Fruit fly (Drosophila melanogaster) whole organism, embryonic: ENCODE measurements around the gene CG3434.

Source experiments
- B-H2 ChIP-seq: fragments of 200-800 bp; sonication (Bioruptor generic); optimal IDR thresholded peaks from 2 replicates; lab custom pipeline; 2018; ENCODE audit warnings: missing biosample characterization, mild to moderate bottlenecking, missing genetic modification characterization
- BEAF-32 ChIP-seq: fragments of 200-800 bp; sonication (Bioruptor generic); optimal IDR thresholded peaks from 3 replicates; lab custom pipeline; 2017; ENCODE audit warnings: missing biosample characterization, missing genetic modification characterization, mild to moderate bottlenecking, moderate library complexity, missing genetic modification reagents
- Bgb ChIP-seq: fragments of 200-800 bp; sonication (Bioruptor generic); IDR thresholded peaks from 2 replicates; pipeline ENCODE4 v1.3.6; 2022; ENCODE audit warnings: missing biosample characterization, missing genetic modification characterization; ENCODE audit not compliant: partially characterized antibody
- Blimp-1 ChIP-seq: fragments of 200-800 bp; sonication (Bioruptor generic); optimal IDR thresholded peaks from 3 replicates; lab custom pipeline; 2018; ENCODE audit warnings: missing biosample characterization, missing genetic modification characterization, mild to moderate bottlenecking, moderate library complexity, missing genetic modification reagents
- CG10147 ChIP-seq: fragments of 200-800 bp; sonication (Bioruptor generic); optimal IDR thresholded peaks from 2 replicates; lab custom pipeline; 2019; ENCODE audit warnings: missing biosample characterization, mild to moderate bottlenecking, missing genetic modification characterization, moderate library complexity
- CG11398 ChIP-seq: fragments of 200-800 bp; sonication (Bioruptor generic); optimal IDR thresholded peaks from 2 replicates; lab custom pipeline; 2016; ENCODE audit warnings: missing biosample characterization, missing genetic modification characterization
- CG13894 ChIP-seq: fragments of 200-800 bp; sonication (Bioruptor generic); optimal IDR thresholded peaks from 3 replicates; lab custom pipeline; 2018; ENCODE audit warnings: missing biosample characterization, mild to moderate bottlenecking, missing genetic modification characterization, moderate library complexity
- CG17568 ChIP-seq: fragments of 200-800 bp; sonication (Bioruptor generic); optimal IDR thresholded peaks from 2 replicates; lab custom pipeline; 2018; ENCODE audit warnings: missing biosample characterization, mild to moderate bottlenecking, missing genetic modification characterization, moderate library complexity
- CG17612 ChIP-seq: fragments of 200-800 bp; sonication (Bioruptor generic); IDR thresholded peaks from 2 replicates; pipeline ENCODE4 v1.3.6; 2022; ENCODE audit warnings: missing biosample characterization, missing genetic modification characterization
- CG18619 ChIP-seq: fragments of 200-800 bp; sonication (Bioruptor generic); optimal IDR thresholded peaks from 3 replicates; lab custom pipeline; 2017; ENCODE audit warnings: missing biosample characterization, mild to moderate bottlenecking, missing genetic modification characterization
- CG31365 ChIP-seq: fragments of 200-800 bp; sonication (Bioruptor generic); optimal IDR thresholded peaks from 2 replicates; lab custom pipeline; 2018; ENCODE audit warnings: missing biosample characterization, mild to moderate bottlenecking, missing genetic modification characterization
- CG3281 ChIP-seq: fragments of 200-800 bp; sonication (Bioruptor generic); optimal IDR thresholded peaks from 3 replicates; lab custom pipeline; 2017; ENCODE audit warnings: missing biosample characterization, mild to moderate bottlenecking, missing genetic modification characterization
- CG33557 ChIP-seq: fragments of 200-800 bp; sonication (Bioruptor generic); optimal IDR thresholded peaks from 2 replicates; lab custom pipeline; 2019; ENCODE audit warnings: missing biosample characterization, mild to moderate bottlenecking, missing genetic modification characterization, moderate library complexity
- CG3838 ChIP-seq: fragments of 200-800 bp; sonication (Bioruptor generic); optimal IDR thresholded peaks from 3 replicates; lab custom pipeline; 2016; ENCODE audit warnings: missing biosample characterization, missing genetic modification characterization
- CG3847 ChIP-seq: fragments of 200-800 bp; sonication (Bioruptor generic); IDR thresholded peaks from 2 replicates; pipeline ENCODE4 v1.3.6; 2022; ENCODE audit warnings: missing biosample characterization, missing genetic modification characterization
- CG4424 ChIP-seq: fragments of 200-800 bp; sonication (Bioruptor generic); optimal IDR thresholded peaks from 3 replicates; lab custom pipeline; 2016; ENCODE audit warnings: missing biosample characterization, missing genetic modification characterization
- CG4617 ChIP-seq: fragments of 200-800 bp; sonication (Bioruptor generic); optimal IDR thresholded peaks from 3 replicates; lab custom pipeline; 2016; ENCODE audit warnings: missing biosample characterization, missing genetic modification characterization, borderline replicate concordance
- CG5953 ChIP-seq: fragments of 200-800 bp; sonication (Bioruptor generic); IDR thresholded peaks from 2 replicates; pipeline ENCODE4 v1.3.6; 2022; ENCODE audit warnings: missing biosample characterization, missing genetic modification characterization
- CG7786 ChIP-seq: fragments of 200-800 bp; sonication (Bioruptor generic); optimal IDR thresholded peaks from 2 replicates; lab custom pipeline; 2016; ENCODE audit warnings: missing biosample characterization, missing genetic modification characterization
- CG8388 ChIP-seq: fragments of 200-800 bp; sonication (Bioruptor generic); optimal IDR thresholded peaks from 2 replicates; lab custom pipeline; 2019; ENCODE audit warnings: missing biosample characterization, mild to moderate bottlenecking, missing genetic modification characterization, moderate library complexity
- CTCF ChIP-seq: fragments of 200-800 bp; sonication (Bioruptor generic); optimal IDR thresholded peaks from 2 replicates; lab custom pipeline; 2017; ENCODE audit warnings: missing biosample characterization, mild to moderate bottlenecking, missing genetic modification characterization, moderate library complexity
- Camta ChIP-seq: fragments of 200-800 bp; sonication (Bioruptor generic); optimal IDR thresholded peaks from 2 replicates; lab custom pipeline; 2016; ENCODE audit warnings: missing biosample characterization, missing genetic modification characterization
- D19B ChIP-seq: fragments of 200-800 bp; sonication (Bioruptor generic); optimal IDR thresholded peaks from 2 replicates; lab custom pipeline; 2017; ENCODE audit warnings: missing biosample characterization, mild to moderate bottlenecking, missing genetic modification characterization
- Deaf1 ChIP-seq: fragments of 200-800 bp; optimal IDR thresholded peaks from 3 replicates; lab custom pipeline; 2019; ENCODE audit warnings: missing biosample characterization, mild to moderate bottlenecking, missing genetic modification characterization, moderate library complexity
- Dip3 ChIP-seq: fragments of 200-800 bp; sonication (Bioruptor generic); optimal IDR thresholded peaks from 3 replicates; lab custom pipeline; 2016; ENCODE audit warnings: missing biosample characterization, missing genetic modification characterization
- E2f2 ChIP-seq: fragments of 200-800 bp; sonication (Bioruptor generic); IDR thresholded peaks from 2 replicates; pipeline ENCODE4 v1.3.6; 2022; ENCODE audit warnings: missing biosample characterization, missing genetic modification characterization
- HLH4C ChIP-seq: fragments of 200-800 bp; sonication (Bioruptor generic); IDR thresholded peaks from 3 replicates; pipeline ENCODE4 v1.3.6; 2022; ENCODE audit warnings: missing biosample characterization, missing genetic modification characterization; ENCODE audit not compliant: partially characterized antibody
- Hey ChIP-seq: fragments of 200-800 bp; sonication (Bioruptor generic); optimal IDR thresholded peaks from 3 replicates; lab custom pipeline; 2018; ENCODE audit warnings: missing biosample characterization, mild to moderate bottlenecking, missing genetic modification characterization
- NFAT ChIP-seq: fragments of 200-800 bp; sonication (Bioruptor generic); IDR thresholded peaks from 2 replicates; pipeline ENCODE4 v1.3.6; 2022; ENCODE audit warnings: missing biosample characterization, missing genetic modification characterization
- Rfx ChIP-seq: fragments of 200-800 bp; sonication (Bioruptor generic); IDR thresholded peaks from 2 replicates; pipeline ENCODE4 v1.3.6; 2022; ENCODE audit warnings: missing biosample characterization, missing genetic modification characterization
- TFAM ChIP-seq: fragments of 200-800 bp; sonication (Bioruptor generic); optimal IDR thresholded peaks from 2 replicates; lab custom pipeline; 2017; ENCODE audit warnings: missing biosample characterization, missing genetic modification characterization, inconsistent platforms
- Trl ChIP-seq, 3 experiments: fragments of >200 bp in 2 of 3; fragments of 200-800 bp in 1 of 3; sonication (Bioruptor generic) in 1 of 3; optimal IDR thresholded peaks; 2 replicates in 1 of 3; 3 replicates in 2 of 3; lab custom pipeline; 2016 to 2017; ENCODE audit warnings: missing biosample characterization in 1 of 3, missing genetic modification characterization in 1 of 3
- az2 ChIP-seq: fragments of 200-800 bp; sonication (Bioruptor generic); optimal IDR thresholded peaks from 3 replicates; lab custom pipeline; 2016; ENCODE audit warnings: missing biosample characterization, missing genetic modification characterization
- bowl ChIP-seq: fragments of 200-800 bp; sonication (Bioruptor generic); IDR thresholded peaks from 2 replicates; pipeline ENCODE4 v1.3.6; 2022; ENCODE audit warnings: missing biosample characterization, missing genetic modification characterization
- corto ChIP-seq: fragments of 200-800 bp; sonication (Bioruptor generic); optimal IDR thresholded peaks from 2 replicates; lab custom pipeline; 2016; ENCODE audit warnings: missing biosample characterization, mild to moderate bottlenecking, missing genetic modification characterization, moderate library complexity
- cwo ChIP-seq: fragments of 200-800 bp; sonication (Bioruptor generic); optimal IDR thresholded peaks from 3 replicates; lab custom pipeline; 2017; ENCODE audit warnings: missing biosample characterization, missing genetic modification characterization, mild to moderate bottlenecking, moderate library complexity, missing genetic modification reagents
- fd3F ChIP-seq: fragments of 200-800 bp; sonication (Bioruptor generic); optimal IDR thresholded peaks from 2 replicates; lab custom pipeline; 2018; ENCODE audit warnings: missing biosample characterization, mild to moderate bottlenecking, missing genetic modification characterization, moderate library complexity
- her ChIP-seq: fragments of 200-800 bp; sonication (Bioruptor generic); optimal IDR thresholded peaks from 2 replicates; lab custom pipeline; 2016; ENCODE audit warnings: missing biosample characterization, missing genetic modification characterization
- inv ChIP-seq: fragments of 200-800 bp; sonication (Bioruptor generic); IDR thresholded peaks from 2 replicates; pipeline ENCODE4 v1.3.6; 2022; ENCODE audit warnings: missing biosample characterization, missing genetic modification characterization; ENCODE audit not compliant: partially characterized antibody
- jing ChIP-seq: fragments of 200-800 bp; sonication (Bioruptor generic); optimal IDR thresholded peaks from 2 replicates; lab custom pipeline; 2018; ENCODE audit warnings: missing biosample characterization, mild to moderate bottlenecking, missing genetic modification characterization
- kay ChIP-seq: fragments of 200-800 bp; sonication (Bioruptor generic); optimal IDR thresholded peaks from 2 replicates; lab custom pipeline; 2016; ENCODE audit warnings: missing biosample characterization, missing genetic modification characterization
- knrl ChIP-seq: fragments of 200-800 bp; sonication (Bioruptor generic); IDR thresholded peaks from 3 replicates; pipeline ENCODE4 v1.3.6; 2022; ENCODE audit warnings: missing biosample characterization, missing genetic modification characterization; ENCODE audit not compliant: partially characterized antibody
- mirr ChIP-seq: fragments of 200-800 bp; sonication (Bioruptor generic); optimal IDR thresholded peaks from 3 replicates; lab custom pipeline; 2018; ENCODE audit warnings: missing biosample characterization, mild to moderate bottlenecking, missing genetic modification characterization
- nerfin-1 ChIP-seq: fragments of 200-800 bp; sonication (Bioruptor generic); optimal IDR thresholded peaks from 3 replicates; lab custom pipeline; 2019; ENCODE audit warnings: missing biosample characterization, mild to moderate bottlenecking, missing genetic modification characterization, moderate library complexity
- pnt ChIP-seq: fragments of 200-800 bp; sonication (Bioruptor generic); optimal IDR thresholded peaks from 3 replicates; lab custom pipeline; 2016; ENCODE audit warnings: missing biosample characterization, missing genetic modification characterization
- pros ChIP-seq: fragments of 200-800 bp; sonication (Bioruptor generic); optimal IDR thresholded peaks from 3 replicates; lab custom pipeline; 2019; ENCODE audit warnings: missing biosample characterization, mild to moderate bottlenecking, missing genetic modification characterization, moderate library complexity
- ro ChIP-seq: fragments of 200-800 bp; sonication (Bioruptor generic); IDR thresholded peaks from 2 replicates; pipeline ENCODE4 v1.3.6; 2022; ENCODE audit warnings: missing biosample characterization, missing genetic modification characterization
- twi ChIP-seq: fragments of 200-800 bp; optimal IDR thresholded peaks from 2 replicates; lab custom pipeline; 2019; ENCODE audit warnings: missing biosample characterization, mild to moderate bottlenecking, missing genetic modification characterization, moderate library complexity
- yki ChIP-seq: fragments of >200 bp; optimal IDR thresholded peaks from 3 replicates; lab custom pipeline; 2018

Gene CG3434

dm6 chr3L:9426656-9427294, 33.8 kb downstream of the CG3434 start, which contains the start of the genes Atat and Shc (continued):
- TF ChIP-seq Trl (optimal IDR thresholded peaks at IDR 0.05; lab: Kevin White, UChicago) (no peak), Trl (GFP tag; optimal IDR thresholded peaks at IDR 0.05; lab: Kevin White, UChicago) (peak; percentile 100), pnt (peak; percentile 100), twi (tag; lab: Kevin White, UChicago) (peak; percentile 96), Bgb (GFP tag; lab: Robert Waterston, UW) (peak; percentile 89), her (GFP tag; lab: Kevin White, UChicago) (peak; percentile 97), CG7786 (GFP tag; lab: Kevin White, UChicago) (peak; percentile 100), CG18619 (GFP tag; lab: Kevin White, UChicago) (peak; percentile 99), fd3F (GFP tag; lab: Kevin White, UChicago) (peak; percentile 99), BEAF-32 (GFP tag; lab: Kevin White, UChicago) (peak; percentile 99), CG8388 (GFP tag; lab: Kevin White, UChicago) (peak; percentile 94), CG31365 (tag; lab: Kevin White, UChicago) (peak; percentile 87), bowl (GFP tag; lab: Robert Waterston, UW) (peak; percentile 96), inv (GFP tag; lab: Robert Waterston, UW) (peak; percentile 93), Camta (GFP tag; lab: Kevin White, UChicago) (peak; percentile 99), E2f2 (GFP tag; lab: Robert Waterston, UW) (peak; percentile 86), Rfx (GFP tag; lab: Robert Waterston, UW) (peak; percentile 100), kay (peak; percentile 99), mirr (GFP tag; lab: Kevin White, UChicago) (peak; percentile 98), D19B (GFP tag; lab: Kevin White, UChicago) (peak; percentile 97), TFAM (GFP tag; lab: Kevin White, UChicago) (peak; percentile 89), jing (peak; percentile 99), cwo (GFP tag; lab: Kevin White, UChicago) (peak; percentile 96), CG3281 (GFP tag; lab: Kevin White, UChicago) (peak; percentile 97), knrl (peak; percentile 96), nerfin-1 (tag; lab: Kevin White, UChicago) (peak; percentile 95), CTCF (peak; percentile 62), az2 (peak; percentile 99), CG11398 (GFP tag; lab: Kevin White, UChicago) (peak; percentile 99), pros (GFP tag; lab: Kevin White, UChicago) (peak; percentile 21), NFAT (GFP tag; lab: Robert Waterston, UW) (peak; percentile 100), CG3847 (GFP tag; lab: Robert Waterston, UW) (peak; percentile 100), CG5953 (GFP tag; lab: Robert Waterston, UW) (peak; percentile 98), CG33557 (GFP tag; lab: Kevin White, UChicago) (peak; percentile 93), CG17568 (peak; percentile 95), Deaf1 (peak; percentile 84), CG4617 (GFP tag; lab: Kevin White, UChicago) (peak; percentile 100), Hey (tag; lab: Kevin White, UChicago) (peak; percentile 95), ro (peak; percentile 98), yki (no peak), Dip3 (GFP tag; lab: Kevin White, UChicago) (peak; percentile 100), CG10147 (peak; percentile 99), Blimp-1 (GFP tag; lab: Kevin White, UChicago) (peak; percentile 96), CG13894 (peak; percentile 99), CG3838 (GFP tag; lab: Kevin White, UChicago) (peak; percentile 97), CG17612 (peak; percentile 99), B-H2 (GFP tag; lab: Kevin White, UChicago) (peak; percentile 99), CG4424 (peak; percentile 99), HLH4C (GFP tag; lab: Robert Waterston, UW) (peak; percentile 87), corto (peak; percentile 89)
